Worm (Caenorhabditis elegans): ENCODE measurements around the gene Y67H2A.10.
A peak's percentile ranks its signal among the peaks of the same experiment; 100 is the strongest.

Y67H2A.10 gene

ce11 chrIV:13289321-13289720 lies at the start of gene Y67H2A.10:
Y67H2A.10 (minus strand) TSS chrIV:13289504.
- no peak for TF ChIP-seq W03F9.2 (tag; optimal IDR thresholded peaks at IDR 0.05)
- TF ChIP-seq him-1 (tag; optimal IDR thresholded peaks at IDR 0.05): no peak

- TF ChIP-seq dao-5 (tag; optimal IDR thresholded peaks at IDR 0.05) (no peak), W03F9.2 (tag; optimal IDR thresholded peaks at IDR 0.05) (no peak), him-1 (tag; optimal IDR thresholded peaks at IDR 0.05) (no peak)
These were observed 45.0 kb upstream of the Y67H2A.10 start for ce11 chrIV:13334287-13334686.

- TF ChIP-seq dao-5 (tag; optimal IDR thresholded peaks at IDR 0.05): no peak
- TF ChIP-seq W03F9.2 (tag; optimal IDR thresholded peaks at IDR 0.05): no peak
- TF ChIP-seq him-1 (tag; optimal IDR thresholded peaks at IDR 0.05): no peak
These were observed 42.0 kb upstream of the Y67H2A.10 start, which contains the start of gene pqn-74 for ce11 chrIV:13331285-13331684. pqn-74 (minus strand) TSS chrIV:13331406.

DNA sequence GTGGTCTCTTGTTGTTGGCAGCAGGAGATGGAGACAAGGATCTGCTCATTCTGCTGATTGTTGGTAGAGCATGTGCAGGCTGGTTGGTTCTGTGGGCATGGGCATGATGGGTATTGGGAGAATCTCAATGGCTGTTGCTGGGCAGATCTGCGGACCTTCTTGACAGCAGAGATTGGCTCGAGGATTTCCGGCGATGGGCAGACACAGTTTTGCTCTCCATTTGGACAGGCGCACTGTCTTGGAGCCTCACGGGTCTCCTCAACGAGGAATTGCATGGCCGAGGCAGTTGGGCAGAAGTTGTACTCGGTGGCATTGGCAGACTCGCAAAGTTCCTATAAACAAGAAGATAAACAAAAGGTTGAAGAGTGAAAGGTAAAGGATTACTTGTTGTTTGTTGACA lies 41.2 kb upstream of the Y67H2A.10 start:
- TF ChIP-seq dao-5 (tag; optimal IDR thresholded peaks at IDR 0.05) (no peak), him-1 (tag; optimal IDR thresholded peaks at IDR 0.05) (no peak), W03F9.2 (tag; optimal IDR thresholded peaks at IDR 0.05) (no peak)

DNA sequence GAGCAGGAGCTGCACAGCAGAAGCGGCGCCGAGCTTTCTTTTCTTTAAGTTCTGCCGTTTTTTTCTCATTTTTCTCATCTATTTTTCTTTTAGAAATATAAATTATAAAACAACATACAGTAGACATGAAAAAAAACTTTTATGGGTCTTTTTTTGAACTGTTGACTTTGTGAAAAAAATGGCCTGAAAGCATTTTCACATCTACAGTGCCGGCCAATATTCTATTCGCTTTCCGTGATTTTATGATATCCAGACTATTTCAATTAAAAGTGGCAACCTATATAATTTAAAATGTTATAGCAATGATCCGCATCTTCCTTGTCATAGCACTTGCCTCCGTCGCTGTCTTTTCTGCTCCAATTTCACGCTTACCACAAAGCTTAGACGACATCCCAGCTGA lies 38.8 kb upstream of the Y67H2A.10 start, which contains the start of gene far-6:
Gene far-6, plus strand, starts transcription at position 301 of the 400 bp plus-strand sequence.
- TF ChIP-seq dao-5 (tag; optimal IDR thresholded peaks at IDR 0.05): no peak
- no peak for TF ChIP-seq him-1 (tag; optimal IDR thresholded peaks at IDR 0.05)
- no peak for TF ChIP-seq W03F9.2 (tag; optimal IDR thresholded peaks at IDR 0.05)

DNA sequence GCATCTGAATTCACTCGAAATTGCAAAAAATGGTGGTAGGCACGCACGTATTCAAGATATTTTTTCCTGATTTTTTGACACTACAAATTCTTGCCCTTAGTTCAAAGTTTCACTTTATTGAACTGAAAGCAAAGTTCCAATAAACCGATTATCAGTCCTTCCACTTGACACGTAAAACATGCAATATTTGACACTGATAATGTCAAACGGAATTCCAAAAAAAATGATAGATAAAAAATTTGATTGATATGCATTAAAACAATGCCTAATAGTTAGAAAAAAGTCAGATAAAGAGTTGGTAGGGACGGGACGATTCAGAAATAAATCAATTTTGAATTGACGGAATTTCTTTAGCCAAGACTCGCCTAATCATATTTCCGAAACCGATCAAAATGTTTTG lies 37.8 kb upstream of the Y67H2A.10 start:
- TF ChIP-seq dao-5 (tag; optimal IDR thresholded peaks at IDR 0.05) (no peak), him-1 (tag; optimal IDR thresholded peaks at IDR 0.05) (no peak), W03F9.2 (tag; optimal IDR thresholded peaks at IDR 0.05) (no peak)

- TF ChIP-seq W03F9.2 (tag; optimal IDR thresholded peaks at IDR 0.05) (no peak), him-1 (tag; optimal IDR thresholded peaks at IDR 0.05) (no peak), dao-5 (tag; optimal IDR thresholded peaks at IDR 0.05) (no peak)
These were observed 34.6 kb upstream of the Y67H2A.10 start, which contains the start of gene fat-2 for ce11 chrIV:13323823-13324359. fat-2 (plus strand) TSS chrIV:13323873.

DNA sequence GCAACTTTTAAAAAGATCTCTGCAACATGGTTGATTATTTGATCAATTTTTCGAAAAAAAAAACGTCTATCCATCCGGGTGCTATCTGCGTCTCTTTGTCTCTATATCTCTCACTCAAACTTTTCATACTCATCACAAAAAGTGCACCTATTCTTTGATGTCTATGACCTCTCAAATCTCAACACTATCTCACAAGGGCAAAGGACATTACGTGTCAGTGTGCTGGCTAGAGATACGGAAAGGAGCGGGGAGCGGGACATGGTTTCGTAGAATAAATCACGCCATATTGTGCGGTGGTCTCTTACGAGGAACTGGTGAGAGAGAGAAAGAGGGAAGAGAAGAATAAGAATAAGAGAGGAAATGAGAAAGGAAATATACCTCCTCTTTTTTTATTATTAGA lies 33.1 kb upstream of the Y67H2A.10 start:
- peak; percentile 19 for TF ChIP-seq W03F9.2 (tag; optimal IDR thresholded peaks at IDR 0.05)
- TF ChIP-seq him-1 (tag; optimal IDR thresholded peaks at IDR 0.05): no peak

DNA sequence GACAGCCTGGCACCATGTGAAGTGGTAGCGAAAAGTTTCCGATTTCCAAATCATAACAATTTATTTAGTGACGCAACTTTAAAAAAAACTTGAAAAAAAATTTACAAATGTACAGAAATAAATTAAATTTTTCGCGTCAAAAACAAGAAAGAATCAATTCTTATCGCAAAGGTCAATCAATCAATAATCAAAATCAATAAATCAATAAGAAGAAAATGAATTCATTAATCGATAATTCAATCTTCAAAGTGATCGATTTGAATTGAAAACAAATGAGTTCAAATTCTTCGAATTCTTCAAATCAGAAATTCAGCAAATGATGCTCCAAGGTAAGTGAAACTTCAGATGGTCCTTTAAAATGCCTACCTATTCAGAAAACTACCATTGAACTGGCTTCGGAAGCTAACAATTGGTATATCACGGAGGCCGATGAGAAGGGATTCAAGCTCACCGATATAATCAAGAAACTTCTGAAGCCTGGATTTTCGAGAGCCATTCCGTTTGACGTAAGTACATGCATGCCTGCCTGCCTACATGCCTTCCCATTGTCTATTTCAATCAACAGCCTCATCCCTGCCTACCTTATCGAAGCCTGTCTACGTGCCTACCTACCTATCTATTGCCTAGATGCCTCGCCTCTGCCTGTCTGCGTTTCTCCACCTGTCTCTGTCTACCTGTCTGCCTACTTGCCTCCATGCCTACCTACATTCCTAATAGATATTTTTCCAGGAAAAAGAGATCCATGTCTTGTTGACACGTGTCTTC lies 30.8 kb upstream of the Y67H2A.10 start:
- TF ChIP-seq W03F9.2 (tag; optimal IDR thresholded peaks at IDR 0.05) (no peak), dao-5 (tag; optimal IDR thresholded peaks at IDR 0.05) (no peak), him-1 (tag; optimal IDR thresholded peaks at IDR 0.05) (no peak)

ce11 chrIV:13318773-13319172 lies 29.5 kb upstream of the Y67H2A.10 start:
- TF ChIP-seq dao-5 (tag; optimal IDR thresholded peaks at IDR 0.05) (no peak), him-1 (tag; optimal IDR thresholded peaks at IDR 0.05) (no peak), W03F9.2 (tag; optimal IDR thresholded peaks at IDR 0.05) (no peak)

DNA sequence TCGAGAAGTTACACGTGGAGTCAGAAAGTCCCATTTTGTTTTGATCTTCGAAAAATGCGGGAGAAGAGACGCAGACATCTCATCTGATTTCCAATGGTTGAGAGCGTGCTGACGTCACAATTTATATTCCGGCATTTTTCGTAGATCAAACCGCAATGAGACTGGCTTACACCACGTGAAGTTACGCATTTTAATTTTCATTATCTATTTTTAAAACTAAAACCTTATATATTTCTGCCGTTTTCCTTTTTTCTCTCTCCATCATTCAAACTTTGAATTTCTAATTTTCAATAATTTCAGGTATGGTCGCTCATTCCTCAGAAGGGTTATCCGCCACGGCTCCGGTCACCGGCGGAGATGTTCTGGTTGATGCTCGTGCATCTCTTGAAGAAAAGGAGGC lies 26.0 kb upstream of the Y67H2A.10 start, which contains the start of gene fat-1:
Gene fat-1, plus strand, starts transcription at position 301 of the 400 bp plus-strand sequence.
- no peak for TF ChIP-seq dao-5 (tag; optimal IDR thresholded peaks at IDR 0.05)
- TF ChIP-seq him-1 (tag; optimal IDR thresholded peaks at IDR 0.05): no peak
- TF ChIP-seq W03F9.2 (tag; optimal IDR thresholded peaks at IDR 0.05): no peak

ce11 chrIV:13314181-13314580 lies 24.9 kb upstream of the Y67H2A.10 start:
- TF ChIP-seq dao-5 (tag; optimal IDR thresholded peaks at IDR 0.05) (no peak), W03F9.2 (tag; optimal IDR thresholded peaks at IDR 0.05) (peak; percentile 4), him-1 (tag; optimal IDR thresholded peaks at IDR 0.05) (no peak)

DNA sequence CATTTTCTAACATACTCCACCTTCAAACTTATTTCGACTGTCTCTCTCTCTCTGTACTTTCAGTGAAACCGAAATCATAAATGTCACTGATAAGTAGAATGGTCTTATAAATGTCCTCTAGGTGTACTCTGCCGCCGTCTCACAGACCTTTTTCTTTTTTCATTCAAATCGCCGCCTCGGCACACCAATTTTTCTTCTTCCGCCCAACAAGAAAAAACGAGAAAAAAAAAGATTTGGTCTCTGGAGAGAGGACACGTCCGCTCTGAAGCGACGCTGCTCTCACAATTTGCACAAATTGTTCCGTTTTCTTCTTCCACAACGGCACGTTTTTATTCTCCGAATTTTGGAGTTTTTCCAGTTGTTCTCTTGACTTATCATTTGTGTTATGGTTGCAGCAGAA lies 23.9 kb upstream of the Y67H2A.10 start:
- TF ChIP-seq him-1 (tag; optimal IDR thresholded peaks at IDR 0.05): no peak
- TF ChIP-seq dao-5 (tag; optimal IDR thresholded peaks at IDR 0.05): no peak
- no peak for TF ChIP-seq W03F9.2 (tag; optimal IDR thresholded peaks at IDR 0.05)

ce11 chrIV:13311331-13312034 lies 22.2 kb upstream of the Y67H2A.10 start:
- TF ChIP-seq dao-5 (tag; optimal IDR thresholded peaks at IDR 0.05) (no peak), him-1 (tag; optimal IDR thresholded peaks at IDR 0.05) (no peak), W03F9.2 (tag; optimal IDR thresholded peaks at IDR 0.05) (no peak)
